Worm (Caenorhabditis elegans): ENCODE measurements around the gene F16G10.11.

- TF ChIP-seq blmp-1 (tag; optimal IDR thresholded peaks at IDR 0.05; ENCODE audit: insufficient read depth), result no peak
- TF ChIP-seq fos-1 (tag; optimal IDR thresholded peaks at IDR 0.05), result no peak
- TF ChIP-seq egl-27 (tag; optimal IDR thresholded peaks at IDR 0.05), result no peak
- TF ChIP-seq nhr-12 (tag; optimal IDR thresholded peaks at IDR 0.05), result no peak
- TF ChIP-seq skn-1 (tag; optimal IDR thresholded peaks at IDR 0.05), result no peak
- TF ChIP-seq nhr-237 (tag; optimal IDR thresholded peaks at IDR 0.05), result no peak
- no peak for TF ChIP-seq ztf-4 (tag; optimal IDR thresholded peaks at IDR 0.05)
Observed at ce11 chrII:2353012-2353411, 40.7 kb downstream of the F16G10.11 start, which contains the start of gene F43C11.3.
